Fruit fly (Drosophila melanogaster) whole organism: ENCODE results near the gene CG34181.

ENCODE experiments used
- CG8478 ChIP-seq: fragments of >200 bp; optimal IDR thresholded peaks from 2 replicates; lab custom pipeline; 2018; ENCODE audit warnings: inconsistent platforms
- Dll ChIP-seq: fragments of >200 bp; optimal IDR thresholded peaks from 2 replicates; lab custom pipeline; 2017
- EcR ChIP-seq, 2 experiments: fragments of >200 bp; optimal IDR thresholded peaks; 2 replicates each; lab custom pipeline; 2017; ENCODE audit warnings: missing biosample characterization in 2 of 2, missing genetic modification characterization in 2 of 2, missing genetic modification reagents in 2 of 2
- pan ChIP-seq: fragments of >200 bp; optimal IDR thresholded peaks from 2 replicates; lab custom pipeline; 2017
- psq ChIP-seq: fragments of >200 bp; optimal IDR thresholded peaks from 2 replicates; lab custom pipeline; 2017
- usp ChIP-seq: fragments of >200 bp; optimal IDR thresholded peaks from 2 replicates; lab custom pipeline; 2017; ENCODE audit warnings: missing biosample characterization, missing genetic modification characterization, mixed read lengths

CG34181 gene

DNA sequence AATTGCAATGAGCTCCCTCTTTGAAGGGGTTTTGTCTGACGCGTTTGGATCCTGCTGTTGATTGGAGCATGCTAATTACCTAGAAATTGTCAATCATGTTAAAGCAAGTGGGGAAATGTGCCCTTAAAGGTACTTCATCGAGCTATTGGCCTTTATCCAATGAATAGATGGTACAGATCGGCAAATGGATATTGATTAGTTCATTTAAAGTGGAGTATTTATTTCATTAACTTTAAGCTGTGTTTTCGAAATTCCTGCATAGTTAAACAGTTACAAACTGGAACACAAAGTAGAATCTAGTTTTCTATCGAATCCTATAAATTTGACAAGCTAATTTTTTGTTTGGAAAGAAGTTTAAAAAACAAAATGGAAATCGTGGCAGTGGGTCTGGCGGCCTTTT is at the start of gene CG34181:
CG34181 (plus strand) TSS at position 301 of the 400 bp plus-strand sequence.
- TF ChIP-seq EcR (GFP tag; optimal IDR thresholded peaks at IDR 0.05; lab: Kevin White, UChicago) (no peak), psq (lab: Kevin White, UChicago) (no peak), Dll (lab: Kevin White, UChicago) (no peak), pan (lab: Kevin White, UChicago) (no peak), usp (GFP tag; lab: Kevin White, UChicago) (no peak), CG8478 (no peak)

DNA sequence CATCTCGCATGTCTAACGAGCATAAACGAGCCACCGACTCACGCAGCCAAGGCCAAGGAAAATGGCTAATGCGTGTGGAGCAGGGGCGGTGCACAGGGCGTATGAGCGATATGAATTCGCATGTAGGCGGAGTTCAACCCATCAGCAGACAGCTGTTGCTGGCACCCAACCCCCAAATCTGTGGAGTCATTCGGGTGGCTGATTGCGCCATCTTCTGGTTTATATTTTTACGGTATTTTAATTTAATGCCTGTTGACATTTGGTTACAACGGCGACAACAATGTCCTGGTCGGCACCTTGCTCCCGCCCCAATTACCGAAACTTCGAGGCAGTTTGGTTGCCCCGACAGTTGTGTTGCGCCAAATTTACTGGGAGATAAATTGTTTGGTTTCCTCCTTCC is 46.4 kb upstream of the CG34181 start:
- TF ChIP-seq pan (lab: Kevin White, UChicago): no peak
- no peak for TF ChIP-seq CG8478
- no peak for TF ChIP-seq EcR (GFP tag; optimal IDR thresholded peaks at IDR 0.05; lab: Kevin White, UChicago)
- TF ChIP-seq usp (GFP tag; lab: Kevin White, UChicago): no peak
- TF ChIP-seq psq (lab: Kevin White, UChicago): no peak
- TF ChIP-seq Dll (lab: Kevin White, UChicago): no peak

DNA sequence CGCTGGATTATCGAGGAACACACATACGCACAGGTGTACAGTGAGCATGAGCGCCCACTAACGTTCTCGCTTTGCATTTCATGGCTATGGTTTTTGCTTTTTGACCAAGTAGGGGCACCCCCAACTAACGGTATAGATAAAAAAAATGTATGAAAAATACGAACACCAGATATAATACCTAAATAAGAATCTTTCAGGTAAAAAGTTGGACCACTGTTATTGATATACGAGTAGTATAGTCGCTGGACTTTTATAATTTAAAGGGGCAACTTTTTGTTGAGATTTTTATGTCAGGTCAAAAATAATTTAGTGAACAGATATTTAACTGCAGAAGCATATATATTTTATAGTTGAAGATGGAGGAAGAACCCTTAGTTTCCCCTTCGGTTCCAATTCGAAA is 40.0 kb upstream of the CG34181 start, which contains the start of gene CG17005:
CG17005 (plus strand) TSS at position 301 of the 400 bp plus-strand sequence.
- no peak for TF ChIP-seq usp (GFP tag; lab: Kevin White, UChicago)
- TF ChIP-seq EcR (GFP tag; optimal IDR thresholded peaks at IDR 0.05; lab: Kevin White, UChicago): no peak
- no peak for TF ChIP-seq CG8478
- no peak for TF ChIP-seq pan (lab: Kevin White, UChicago)
- TF ChIP-seq psq (lab: Kevin White, UChicago): no peak
- TF ChIP-seq Dll (lab: Kevin White, UChicago): no peak

DNA sequence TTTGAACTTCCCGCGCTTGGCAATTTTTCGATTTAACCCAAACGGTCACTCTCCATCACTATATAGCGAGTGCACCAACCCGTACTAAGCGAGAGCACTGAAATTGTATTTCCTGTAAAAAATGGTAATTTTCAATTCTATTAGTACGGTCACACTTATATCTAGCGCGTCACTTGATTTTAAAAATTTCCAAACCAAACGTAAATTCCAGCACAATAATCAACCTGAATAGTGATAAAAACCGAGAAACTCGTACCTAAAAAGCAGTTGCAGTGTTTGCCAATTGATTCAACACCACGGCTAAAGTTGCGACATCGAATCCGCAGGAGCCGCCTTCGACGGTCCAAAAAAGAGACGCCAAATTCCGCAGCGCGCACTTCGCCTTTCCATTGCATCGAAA is 36.8 kb upstream of the CG34181 start, which contains the start of gene Cks30A:
Cks30A (plus strand) TSS at position 136 of the 400 bp plus-strand sequence.
- TF ChIP-seq CG8478 (no peak), usp (GFP tag; lab: Kevin White, UChicago) (no peak), psq (lab: Kevin White, UChicago) (no peak), Dll (lab: Kevin White, UChicago) (no peak), EcR (GFP tag; optimal IDR thresholded peaks at IDR 0.05; lab: Kevin White, UChicago) (no peak), pan (lab: Kevin White, UChicago) (no peak)

DNA sequence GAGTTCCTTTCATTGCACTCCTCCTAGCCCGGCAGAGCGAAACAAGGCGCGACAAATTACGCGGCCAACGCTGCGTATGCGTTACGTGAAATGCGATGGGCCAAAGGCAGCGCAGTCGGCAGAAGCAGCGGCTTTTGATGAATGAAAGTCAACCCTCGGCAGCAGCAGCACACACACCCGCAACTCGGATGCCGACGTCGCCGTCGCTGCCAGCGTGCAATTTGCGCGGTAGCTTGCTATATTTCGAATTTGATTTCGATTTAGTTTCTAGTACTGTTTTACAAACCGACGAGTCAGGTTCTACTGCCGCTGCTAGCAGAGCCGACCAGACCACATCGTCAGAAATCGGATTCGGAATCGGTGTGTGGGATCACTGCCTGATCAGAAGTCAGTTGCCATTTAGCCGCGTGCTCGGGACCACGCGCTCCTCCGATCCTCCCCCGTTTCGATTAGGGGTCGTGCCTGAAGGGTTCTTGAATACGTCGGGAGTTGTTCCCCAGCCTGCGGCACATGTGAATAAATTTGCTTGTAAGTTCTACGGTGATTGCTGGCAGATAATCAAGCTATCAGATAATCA is 34.1 kb upstream of the CG34181 start, which contains the start of gene Eaat1:
Eaat1 (plus strand) TSS at position 268 of the 577 bp plus-strand sequence.
- TF ChIP-seq EcR (GFP tag; optimal IDR thresholded peaks at IDR 0.05; lab: Kevin White, UChicago): no peak
- TF ChIP-seq CG8478: no peak
- TF ChIP-seq Dll (lab: Kevin White, UChicago): no peak
- TF ChIP-seq usp (GFP tag; lab: Kevin White, UChicago): no peak
- no peak for TF ChIP-seq psq (lab: Kevin White, UChicago)
- TF ChIP-seq pan (lab: Kevin White, UChicago): no peak

DNA sequence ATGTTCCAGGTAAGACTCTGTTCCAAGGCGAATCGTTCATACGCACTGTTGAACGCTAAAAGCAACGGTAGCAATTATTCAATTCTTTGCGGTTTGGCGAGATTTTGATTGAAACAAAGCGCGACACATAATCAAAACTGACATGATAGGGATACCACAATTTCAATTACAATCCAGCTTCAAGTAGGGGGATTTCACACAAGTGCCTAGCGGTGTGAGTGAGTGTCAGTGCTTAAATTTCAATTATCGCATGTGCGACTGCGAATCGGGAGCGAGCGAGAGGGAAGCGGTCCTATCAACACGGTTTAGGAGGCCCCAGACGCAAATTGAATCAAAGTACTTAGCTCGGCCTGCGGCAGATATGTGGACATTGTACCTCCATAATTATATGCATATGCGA is 28.6 kb upstream of the CG34181 start:
- TF ChIP-seq Dll (lab: Kevin White, UChicago) (no peak), CG8478 (no peak), psq (lab: Kevin White, UChicago) (no peak)

DNA sequence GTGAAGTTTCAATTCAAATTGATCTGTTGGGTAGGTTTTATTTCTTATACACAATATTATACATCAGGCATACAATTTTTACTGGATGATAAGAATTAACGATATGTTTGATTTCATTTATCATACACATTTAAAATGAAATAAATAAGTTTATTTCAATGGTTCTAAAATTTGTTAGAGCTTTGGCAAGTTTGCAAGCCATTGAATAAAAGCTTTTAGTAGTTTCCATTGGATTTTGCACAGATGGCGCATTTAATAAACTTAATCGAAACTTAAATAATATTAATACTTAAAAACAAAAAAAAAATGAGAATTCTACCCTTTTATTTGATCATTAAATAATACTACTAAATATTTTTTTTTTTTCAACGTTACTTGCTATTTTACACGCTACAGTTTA is 25.5 kb upstream of the CG34181 start:
- no peak for TF ChIP-seq EcR (GFP tag; optimal IDR thresholded peaks at IDR 0.05; lab: Kevin White, UChicago)
- TF ChIP-seq Dll (lab: Kevin White, UChicago): no peak
- TF ChIP-seq usp (GFP tag; lab: Kevin White, UChicago): no peak
- no peak for TF ChIP-seq psq (lab: Kevin White, UChicago)
- no peak for TF ChIP-seq pan (lab: Kevin White, UChicago)
- no peak for TF ChIP-seq CG8478

DNA sequence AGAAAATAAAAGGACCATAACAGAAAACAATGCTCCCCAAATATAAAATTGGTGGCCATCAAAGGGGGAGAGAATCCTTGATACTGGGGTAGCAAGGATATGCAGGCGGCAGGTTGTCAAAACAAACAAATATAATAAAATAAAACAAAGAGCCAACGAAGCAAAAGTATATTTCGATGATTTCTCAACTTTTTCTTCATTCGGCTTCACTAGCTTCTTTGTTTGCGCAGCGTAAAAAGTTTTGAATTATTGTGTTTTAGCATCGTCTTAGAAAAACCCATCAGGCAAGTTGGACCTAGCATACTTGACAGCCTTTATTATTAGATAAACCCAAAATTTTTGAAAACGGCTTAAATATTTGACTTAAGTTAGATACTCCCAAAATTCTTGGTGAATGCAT is 24.9 kb upstream of the CG34181 start, which contains the start of gene CG3748:
CG3748 (plus strand) TSS at position 301 of the 400 bp plus-strand sequence.
- TF ChIP-seq pan (lab: Kevin White, UChicago) (no peak), EcR (GFP tag; optimal IDR thresholded peaks at IDR 0.05; lab: Kevin White, UChicago) (no peak)

DNA sequence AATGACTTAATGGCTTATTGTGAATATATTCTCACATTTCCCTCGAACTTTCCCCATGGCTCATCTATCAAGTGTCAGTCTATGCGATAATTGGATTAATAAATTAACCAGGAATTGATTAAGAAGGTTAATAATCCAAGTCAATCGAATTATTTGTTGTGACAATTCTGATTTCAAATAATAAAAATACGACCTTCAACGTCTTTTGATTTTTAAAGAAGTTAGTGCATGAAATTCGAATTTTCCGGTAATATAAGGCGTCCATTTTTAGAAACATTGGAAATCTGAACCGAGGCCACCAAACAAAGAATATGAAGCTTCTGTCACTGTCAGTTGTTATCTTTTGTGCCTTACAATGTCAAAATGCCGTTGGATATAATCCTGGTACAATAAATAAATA is 18.2 kb upstream of the CG34181 start, which contains the start of gene CG43350:
CG43350 (plus strand) TSS at position 301 of the 400 bp plus-strand sequence.
- TF ChIP-seq usp (GFP tag; lab: Kevin White, UChicago) (no peak), psq (lab: Kevin White, UChicago) (no peak), EcR (GFP tag; optimal IDR thresholded peaks at IDR 0.05; lab: Kevin White, UChicago) (no peak), Dll (lab: Kevin White, UChicago) (no peak), pan (lab: Kevin White, UChicago) (no peak), CG8478 (no peak)

DNA sequence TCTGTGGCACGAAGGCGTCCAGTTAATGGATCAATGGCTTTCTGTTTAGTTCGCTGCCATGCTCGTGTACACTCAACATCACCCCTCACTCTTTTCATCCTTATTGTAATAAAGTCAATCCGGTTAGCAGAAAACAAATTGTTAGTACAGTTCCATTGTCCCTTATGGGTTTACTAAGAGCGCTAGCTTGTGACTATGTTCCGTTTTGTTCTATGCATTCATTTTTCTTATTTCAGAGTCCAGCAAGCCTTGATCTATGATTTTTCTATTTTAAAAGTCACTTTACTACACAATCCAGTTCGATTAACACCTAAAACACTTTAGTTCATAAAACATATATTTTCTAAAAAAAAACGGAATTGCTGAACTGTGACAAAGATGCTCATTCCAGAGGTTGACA is 17.3 kb upstream of the CG34181 start, which contains the start of gene CG13110:
CG13110 (plus strand) TSS at position 301 of the 400 bp plus-strand sequence.
- TF ChIP-seq pan (lab: Kevin White, UChicago): no peak
- no peak for TF ChIP-seq EcR (GFP tag; optimal IDR thresholded peaks at IDR 0.05; lab: Kevin White, UChicago)
- no peak for TF ChIP-seq Dll (lab: Kevin White, UChicago)
- TF ChIP-seq CG8478: no peak
- TF ChIP-seq usp (GFP tag; lab: Kevin White, UChicago): no peak
- no peak for TF ChIP-seq psq (lab: Kevin White, UChicago)

DNA sequence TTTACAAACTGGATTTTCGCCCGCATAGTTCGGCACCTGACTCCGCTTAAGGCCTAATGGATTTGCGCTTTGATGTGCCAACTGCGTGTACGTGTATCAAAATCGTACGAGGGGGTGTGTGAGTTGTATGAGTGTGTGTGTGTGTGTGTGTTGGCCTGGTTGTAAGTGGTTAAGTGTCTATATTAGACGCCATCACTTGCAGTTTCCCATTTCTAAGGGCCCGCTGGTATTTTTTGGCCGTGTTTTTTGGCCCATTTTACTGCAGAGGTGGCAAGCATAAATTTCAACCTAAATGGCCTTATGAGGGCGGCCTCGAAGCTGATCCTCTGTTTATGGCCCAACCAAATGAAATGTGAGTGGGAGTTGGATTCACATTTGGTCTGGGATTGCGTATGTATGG is 2.3 kb downstream of the CG34181 start:
- TF ChIP-seq psq (lab: Kevin White, UChicago): no peak
- TF ChIP-seq CG8478: no peak

DNA sequence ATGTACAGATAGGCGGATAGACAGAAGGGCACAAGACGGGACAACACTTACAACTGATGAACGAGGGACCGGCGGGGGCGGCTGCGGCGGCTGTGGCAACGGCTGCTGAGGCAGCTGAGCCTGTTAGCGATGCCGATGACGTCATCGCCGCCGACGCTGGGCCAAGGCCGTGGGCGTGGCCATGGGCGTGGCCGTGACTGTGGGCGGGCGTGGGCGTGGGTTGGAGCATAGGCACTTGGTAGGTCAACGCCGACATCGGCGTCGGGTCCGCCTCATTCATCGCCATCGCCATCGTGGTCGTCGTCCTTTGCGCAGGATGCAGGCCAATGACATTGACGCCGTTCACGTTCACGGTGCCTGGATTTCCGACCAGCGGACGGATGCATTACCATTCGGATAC is 10.3 kb downstream of the CG34181 start:
- TF ChIP-seq EcR (GFP tag; optimal IDR thresholded peaks at IDR 0.05; lab: Kevin White, UChicago) (no peak), CG8478 (no peak), usp (GFP tag; lab: Kevin White, UChicago) (no peak), psq (lab: Kevin White, UChicago) (no peak), pan (lab: Kevin White, UChicago) (no peak), Dll (lab: Kevin White, UChicago) (no peak)
